Worm (Caenorhabditis elegans): Measurements from ENCODE around the gene C28G1.2.

Gene C28G1.2

DNA sequence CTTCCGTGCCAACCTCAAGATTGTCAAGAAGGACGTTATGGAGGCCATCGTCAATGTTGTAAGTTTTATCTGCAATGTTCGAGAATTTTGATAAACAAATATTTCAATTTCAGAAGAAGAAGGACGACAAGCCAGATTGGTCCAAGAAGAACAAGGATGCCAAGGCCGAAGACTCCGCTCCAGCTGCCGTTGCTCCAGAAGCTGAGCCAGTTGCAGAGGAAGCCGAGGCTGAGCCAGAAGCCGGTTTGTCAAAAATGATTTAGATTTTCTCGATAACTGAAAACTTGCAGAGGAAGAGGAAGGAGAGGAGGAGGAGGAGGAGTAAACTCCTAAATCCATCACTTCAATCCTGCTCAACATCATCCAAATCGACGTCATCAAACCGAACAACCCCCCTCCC is 45.7 kb upstream of the C28G1.2 start:
- no peak for TF ChIP-seq sptf-1 (tag; optimal IDR thresholded peaks at IDR 0.05)
- TF ChIP-seq mep-1 (tag; optimal IDR thresholded peaks at IDR 0.05) = no peak
- no peak for TF ChIP-seq ham-2 (GFP tag; optimal IDR thresholded peaks at IDR 0.05)
- TF ChIP-seq unc-120 (tag; optimal IDR thresholded peaks at IDR 0.05; ENCODE audit: poor library complexity, severe bottlenecking) = no peak
- TF ChIP-seq M03D4.4 (tag; optimal IDR thresholded peaks at IDR 0.05) = no peak
- TF ChIP-seq ceh-83 (GFP tag; optimal IDR thresholded peaks at IDR 0.05) = no peak
- no peak for TF ChIP-seq blmp-1 (tag; optimal IDR thresholded peaks at IDR 0.05)
- TF ChIP-seq elt-1 (tag; optimal IDR thresholded peaks at IDR 0.05; ENCODE audit: borderline replicate concordance, insufficient read depth) = no peak
- no peak for TF ChIP-seq sem-2 (GFP tag; optimal IDR thresholded peaks at IDR 0.05)
- TF ChIP-seq nhr-76 (tag; optimal IDR thresholded peaks at IDR 0.05) = no peak
- TF ChIP-seq nhr-12 (tag; optimal IDR thresholded peaks at IDR 0.05) = no peak
- no peak for TF ChIP-seq ceh-43 (GFP tag; optimal IDR thresholded peaks at IDR 0.05)
- no peak for TF ChIP-seq ceh-39 (tag; optimal IDR thresholded peaks at IDR 0.05)
- TF ChIP-seq ztf-11 (tag; optimal IDR thresholded peaks at IDR 0.05) = no peak
- TF ChIP-seq tbx-8 (GFP tag; optimal IDR thresholded peaks at IDR 0.05) = no peak
- TF ChIP-seq unc-62 (GFP tag; optimal IDR thresholded peaks at IDR 0.05) = no peak
- no peak for TF ChIP-seq snpc-4 (tag; optimal IDR thresholded peaks at IDR 0.05)

DNA sequence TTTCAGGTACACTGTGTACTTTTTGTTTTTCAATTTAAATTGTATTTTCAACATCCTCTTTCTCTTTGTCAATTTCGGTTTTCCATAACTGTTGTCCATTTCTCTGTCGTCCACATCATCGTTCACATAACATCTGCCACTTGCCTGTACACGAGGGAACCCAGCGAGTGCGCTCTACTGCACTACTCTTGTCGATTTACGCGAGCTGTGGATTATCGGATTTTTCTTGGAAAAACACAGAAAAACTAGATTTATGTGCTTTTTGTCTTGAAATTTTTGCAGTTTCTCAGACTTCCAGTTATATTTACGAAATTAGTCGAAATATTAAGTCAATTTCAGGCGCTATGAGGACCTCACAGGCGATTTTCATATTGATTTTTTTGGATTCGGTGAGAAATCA is 44.0 kb upstream of the C28G1.2 start, which contains the start of gene chup-1:
Gene chup-1, plus strand, starts transcription at position 340 of the 400 bp plus-strand sequence.
- no peak for TF ChIP-seq elt-1 (tag; optimal IDR thresholded peaks at IDR 0.05; ENCODE audit: borderline replicate concordance, insufficient read depth)
- no peak for TF ChIP-seq flh-1 (GFP tag; optimal IDR thresholded peaks at IDR 0.05)
- TF ChIP-seq blmp-1 (tag; optimal IDR thresholded peaks at IDR 0.05) = no peak
- no peak for TF ChIP-seq sem-2 (GFP tag; optimal IDR thresholded peaks at IDR 0.05)
- no peak for TF ChIP-seq nhr-237 (tag; optimal IDR thresholded peaks at IDR 0.05)
- TF ChIP-seq ztf-11 (tag; optimal IDR thresholded peaks at IDR 0.05) = no peak
- TF ChIP-seq elt-3 (tag; optimal IDR thresholded peaks at IDR 0.05) = no peak
- no peak for TF ChIP-seq sptf-1 (tag; optimal IDR thresholded peaks at IDR 0.05)
- peak; percentile 56 for TF ChIP-seq lin-32 (GFP tag; optimal IDR thresholded peaks at IDR 0.05)
- TF ChIP-seq nhr-76 (tag; optimal IDR thresholded peaks at IDR 0.05) = no peak
- no peak for TF ChIP-seq drap-1 (GFP tag; optimal IDR thresholded peaks at IDR 0.05)
- no peak for TF ChIP-seq ces-1 (GFP tag; optimal IDR thresholded peaks at IDR 0.05)
- TF ChIP-seq zip-8 (tag; optimal IDR thresholded peaks at IDR 0.05) = no peak
- TF ChIP-seq lin-13 (tag; optimal IDR thresholded peaks at IDR 0.05) = peak; percentile 20
- no peak for TF ChIP-seq mls-2 (tag; optimal IDR thresholded peaks at IDR 0.05)
- no peak for TF ChIP-seq tbx-8 (GFP tag; optimal IDR thresholded peaks at IDR 0.05)
- TF ChIP-seq lsy-2 (tag; optimal IDR thresholded peaks at IDR 0.05) = no peak
- TF ChIP-seq nhr-28 (tag; optimal IDR thresholded peaks at IDR 0.05) = no peak
- no peak for TF ChIP-seq cnd-1 (tag; optimal IDR thresholded peaks at IDR 0.05)
- TF ChIP-seq ceh-83 (GFP tag; optimal IDR thresholded peaks at IDR 0.05) = no peak
- no peak for TF ChIP-seq mab-5 (tag; optimal IDR thresholded peaks at IDR 0.05)
- peak; percentile 58 for TF ChIP-seq ceh-39 (tag; optimal IDR thresholded peaks at IDR 0.05)
- TF ChIP-seq pha-4 (tag; optimal IDR thresholded peaks at IDR 0.05) = no peak
- peak; percentile 68 for TF ChIP-seq mep-1 (tag; optimal IDR thresholded peaks at IDR 0.05)
- no peak for TF ChIP-seq unc-62 (GFP tag; optimal IDR thresholded peaks at IDR 0.05)
- TF ChIP-seq unc-120 (tag; optimal IDR thresholded peaks at IDR 0.05; ENCODE audit: poor library complexity, severe bottlenecking) = no peak
- no peak for TF ChIP-seq M03D4.4 (tag; optimal IDR thresholded peaks at IDR 0.05)
- TF ChIP-seq nhr-12 (tag; optimal IDR thresholded peaks at IDR 0.05) = no peak
- TF ChIP-seq ceh-43 (GFP tag; optimal IDR thresholded peaks at IDR 0.05) = no peak
- no peak for TF ChIP-seq unc-39 (tag; optimal IDR thresholded peaks at IDR 0.05)
- TF ChIP-seq ham-2 (GFP tag; optimal IDR thresholded peaks at IDR 0.05) = no peak
- no peak for TF ChIP-seq nhr-2 (tag; optimal IDR thresholded peaks at IDR 0.05)
- no peak for TF ChIP-seq snpc-4 (tag; optimal IDR thresholded peaks at IDR 0.05)
- peak; percentile 38 for TF ChIP-seq hlh-1 (tag; optimal IDR thresholded peaks at IDR 0.05)

- TF ChIP-seq ztf-11 (tag; optimal IDR thresholded peaks at IDR 0.05) (no peak), ces-1 (GFP tag; optimal IDR thresholded peaks at IDR 0.05) (peak; percentile 32), cnd-1 (tag; optimal IDR thresholded peaks at IDR 0.05) (peak; percentile 17), mep-1 (tag; optimal IDR thresholded peaks at IDR 0.05) (no peak), flh-1 (GFP tag; optimal IDR thresholded peaks at IDR 0.05) (no peak), unc-62 (GFP tag; optimal IDR thresholded peaks at IDR 0.05) (no peak), lin-32 (GFP tag; optimal IDR thresholded peaks at IDR 0.05) (no peak), nhr-237 (tag; optimal IDR thresholded peaks at IDR 0.05) (no peak), nhr-12 (tag; optimal IDR thresholded peaks at IDR 0.05) (no peak), drap-1 (GFP tag; optimal IDR thresholded peaks at IDR 0.05) (no peak), nhr-28 (tag; optimal IDR thresholded peaks at IDR 0.05) (no peak), hlh-1 (tag; optimal IDR thresholded peaks at IDR 0.05) (no peak), elt-1 (tag; optimal IDR thresholded peaks at IDR 0.05; ENCODE audit: borderline replicate concordance, insufficient read depth) (no peak), sem-2 (GFP tag; optimal IDR thresholded peaks at IDR 0.05) (peak; percentile 19), lsy-2 (tag; optimal IDR thresholded peaks at IDR 0.05) (no peak), nhr-76 (tag; optimal IDR thresholded peaks at IDR 0.05) (no peak), M03D4.4 (tag; optimal IDR thresholded peaks at IDR 0.05) (no peak), ceh-83 (GFP tag; optimal IDR thresholded peaks at IDR 0.05) (peak; percentile 50), blmp-1 (tag; optimal IDR thresholded peaks at IDR 0.05) (no peak), unc-39 (tag; optimal IDR thresholded peaks at IDR 0.05) (no peak), mls-2 (tag; optimal IDR thresholded peaks at IDR 0.05) (no peak)
Observed at ce11 chrX:8796699-8797282, 39.0 kb upstream of the C28G1.2 start, which contains the start of gene R04E5.7. Gene R04E5.7 (minus strand): TSS chrX:8797262.
